Worm (Caenorhabditis elegans) whole organism, L4 larva: ENCODE measurements around the gene lin-29.
A peak's percentile ranks its signal among the peaks of the same experiment; 100 is the strongest.

Experiments used
- F10B5.3 ChIP-seq: sonication (generic microtip); optimal IDR thresholded peaks from 2 replicates; lab custom pipeline; 2016; ENCODE audit warnings: mild to moderate bottlenecking, missing genetic modification characterization, missing compliant biosample characterization
- T26A8.4 ChIP-seq: fragments of 200-800 bp; sonication (Bioruptor generic); IDR thresholded peaks from 2 replicates; pipeline ENCODE4 v1.3.6; 2022; ENCODE audit warnings: missing genetic modification characterization, missing compliant biosample characterization
- Y5F2A.4 ChIP-seq: fragments of 200-800 bp; sonication (Bioruptor generic); optimal IDR thresholded peaks from 2 replicates; lab custom pipeline; 2018; ENCODE audit warnings: mild to moderate bottlenecking, missing genetic modification characterization, missing compliant biosample characterization
- aly-2 ChIP-seq: sonication (generic microtip); optimal IDR thresholded peaks from 2 replicates; lab custom pipeline; 2018; ENCODE audit warnings: missing biosample characterization, missing genetic modification characterization
- ceh-28 ChIP-seq: fragments of 150-350 bp; optimal IDR thresholded peaks from 2 replicates; lab custom pipeline; 2014; ENCODE audit warnings: missing biosample characterization, missing genetic modification reagents, missing genetic modification characterization
- ceh-44 ChIP-seq: fragments of 200-800 bp; sonication (Bioruptor generic); IDR thresholded peaks from 2 replicates; pipeline ENCODE4 v1.3.6; 2022; ENCODE audit warnings: missing genetic modification reagents, missing genetic modification characterization, missing compliant biosample characterization
- ceh-62 ChIP-seq: sonication (generic microtip); optimal IDR thresholded peaks from 2 replicates; lab custom pipeline; 2017; ENCODE audit warnings: missing biosample characterization, missing genetic modification characterization
- ces-1 ChIP-seq: fragments of 150-350 bp; sonication (generic microtip); optimal IDR thresholded peaks from 4 replicates; lab custom pipeline; 2014; ENCODE audit warnings: missing biosample characterization, missing genetic modification reagents, missing genetic modification characterization
- cey-2 ChIP-seq: sonication (generic microtip); optimal IDR thresholded peaks from 3 replicates; lab custom pipeline; 2017; ENCODE audit warnings: missing genetic modification characterization, mild to moderate bottlenecking, missing compliant biosample characterization, antibody characterized with exemption, borderline replicate concordance; ENCODE audit not compliant: insufficient read depth
- daf-16 ChIP-seq, 3 experiments: sonication (generic microtip); optimal IDR thresholded peaks; 2 replicates each; lab custom pipeline; 2016 to 2017; ENCODE audit warnings: missing genetic modification characterization in 3 of 3, missing genetic modification reagents in 3 of 3, mild to moderate bottlenecking in 2 of 3, missing compliant biosample characterization in 2 of 3, missing biosample characterization in 1 of 3, moderate library complexity in 1 of 3
- dpl-1 ChIP-seq: fragments of 150-350 bp; optimal IDR thresholded peaks from 2 replicates; lab custom pipeline; 2014; ENCODE audit warnings: missing biosample characterization, missing genetic modification reagents, missing genetic modification characterization
- duxl-1 ChIP-seq: sonication (generic microtip); optimal IDR thresholded peaks from 2 replicates; lab custom pipeline; 2016; ENCODE audit warnings: mild to moderate bottlenecking, missing genetic modification characterization, moderate library complexity, missing compliant biosample characterization; ENCODE audit not compliant: poor library complexity
- egl-27 ChIP-seq: sonication (generic microtip); optimal IDR thresholded peaks from 3 replicates; lab custom pipeline; 2017; ENCODE audit warnings: missing biosample characterization, missing genetic modification reagents, missing genetic modification characterization
- lim-7 ChIP-seq: fragments of 200-800 bp; sonication (Bioruptor generic); IDR thresholded peaks from 2 replicates; pipeline ENCODE4 v1.3.6; 2022; ENCODE audit warnings: missing genetic modification characterization, missing compliant biosample characterization
- lin-1 ChIP-seq: fragments of 200-800 bp; sonication (Bioruptor generic); IDR thresholded peaks from 2 replicates; pipeline ENCODE4 v1.3.6; 2022; ENCODE audit warnings: missing genetic modification reagents, missing genetic modification characterization, missing compliant biosample characterization
- lin-29 ChIP-seq: fragments of 200-800 bp; sonication (Bioruptor generic); IDR thresholded peaks from 2 replicates; pipeline ENCODE4 v1.3.6; 2022; ENCODE audit warnings: missing genetic modification reagents, missing genetic modification characterization, missing compliant biosample characterization
- lin-38 ChIP-seq: fragments of 200-800 bp; sonication (Bioruptor generic); IDR thresholded peaks from 2 replicates; pipeline ENCODE4 v1.3.6; 2022; ENCODE audit warnings: missing genetic modification reagents, missing genetic modification characterization, missing compliant biosample characterization
- madf-9 ChIP-seq: fragments of 200-800 bp; sonication (Bioruptor generic); conservative IDR thresholded peaks from 2 replicates; pipeline ENCODE4 v1.3.6; 2022; ENCODE audit warnings: missing genetic modification reagents, missing genetic modification characterization, missing compliant biosample characterization
- mes-2 ChIP-seq: sonication (generic microtip); optimal IDR thresholded peaks from 2 replicates; lab custom pipeline; 2016; ENCODE audit warnings: missing genotype, mild to moderate bottlenecking, missing genetic modification characterization, missing compliant biosample characterization; ENCODE audit not compliant: poor library complexity, severe bottlenecking
- nhr-11 ChIP-seq: fragments of 150-350 bp; optimal IDR thresholded peaks from 2 replicates; lab custom pipeline; 2014; ENCODE audit warnings: missing biosample characterization, missing genetic modification characterization
- nhr-111 ChIP-seq: fragments of 200-800 bp; sonication (Bioruptor generic); optimal IDR thresholded peaks from 2 replicates; lab custom pipeline; 2018; ENCODE audit warnings: mild to moderate bottlenecking, missing genetic modification characterization, missing compliant biosample characterization
- nhr-6 ChIP-seq: fragments of 150-350 bp; optimal IDR thresholded peaks from 2 replicates; lab custom pipeline; 2014; ENCODE audit warnings: missing biosample characterization, missing genetic modification characterization
- pha-4 ChIP-seq, 2 experiments: fragments of 150-350 bp in 1 of 2; fragments of 200-800 bp in 1 of 2; sonication (Bioruptor generic) in 1 of 2; IDR thresholded peaks in 1 of 2; optimal IDR thresholded peaks in 1 of 2; 2 replicates each; pipeline versions ENCODE4 v1.3.6 to Lab custom; 2014 to 2022; ENCODE audit warnings: missing genetic modification characterization in 2 of 2, missing genetic modification reagents in 2 of 2, missing biosample characterization in 1 of 2, missing compliant biosample characterization in 1 of 2
- pqm-1 ChIP-seq: sonication (generic microtip); optimal IDR thresholded peaks from 2 replicates; lab custom pipeline; 2017; ENCODE audit warnings: missing biosample characterization, missing genetic modification characterization
- saeg-2 ChIP-seq: fragments of 200-800 bp; sonication (Bioruptor generic); IDR thresholded peaks from 2 replicates; pipeline ENCODE4 v1.3.6; 2022; ENCODE audit warnings: missing genetic modification reagents, missing genetic modification characterization, missing compliant biosample characterization
- sdz-12 ChIP-seq: fragments of 200-800 bp; sonication (Bioruptor generic); optimal IDR thresholded peaks from 2 replicates; lab custom pipeline; 2018; ENCODE audit warnings: mild to moderate bottlenecking, missing genetic modification characterization, missing compliant biosample characterization
- set-16 ChIP-seq: fragments of 200-800 bp; sonication (Bioruptor generic); IDR thresholded peaks from 2 replicates; pipeline ENCODE4 v1.3.6; 2022; ENCODE audit warnings: missing genetic modification reagents, missing genetic modification characterization, missing compliant biosample characterization
- skn-1 ChIP-seq: fragments of 150-350 bp; optimal IDR thresholded peaks from 2 replicates; lab custom pipeline; 2014; ENCODE audit warnings: missing biosample characterization, missing genetic modification characterization
- spr-1 ChIP-seq: sonication (generic microtip); optimal IDR thresholded peaks from 2 replicates; lab custom pipeline; 2016; ENCODE audit warnings: mild to moderate bottlenecking, missing genetic modification characterization, missing compliant biosample characterization
- tra-1 ChIP-seq: fragments of 200-800 bp; sonication (Bioruptor generic); IDR thresholded peaks from 2 replicates; pipeline ENCODE4 v1.3.6; 2022; ENCODE audit warnings: missing genetic modification reagents, missing genetic modification characterization, missing compliant biosample characterization
- unc-62 ChIP-seq, 3 experiments: fragments of 150-350 bp in 1 of 3; sonication (generic microtip); optimal IDR thresholded peaks in 2 of 3; peaks in 1 of 3; 1 replicate in 1 of 3; 2 replicates in 2 of 3; lab custom pipeline; 2014 to 2017; ENCODE audit warnings: missing biosample characterization in 3 of 3, missing genetic modification characterization in 3 of 3, missing genetic modification reagents in 3 of 3, missing genotype in 1 of 3
- vab-7 ChIP-seq: fragments of 200-800 bp; sonication (Bioruptor generic); IDR thresholded peaks from 2 replicates; pipeline ENCODE4 v1.3.6; 2022; ENCODE audit warnings: missing genetic modification reagents, missing genetic modification characterization, missing compliant biosample characterization

Gene lin-29

DNA sequence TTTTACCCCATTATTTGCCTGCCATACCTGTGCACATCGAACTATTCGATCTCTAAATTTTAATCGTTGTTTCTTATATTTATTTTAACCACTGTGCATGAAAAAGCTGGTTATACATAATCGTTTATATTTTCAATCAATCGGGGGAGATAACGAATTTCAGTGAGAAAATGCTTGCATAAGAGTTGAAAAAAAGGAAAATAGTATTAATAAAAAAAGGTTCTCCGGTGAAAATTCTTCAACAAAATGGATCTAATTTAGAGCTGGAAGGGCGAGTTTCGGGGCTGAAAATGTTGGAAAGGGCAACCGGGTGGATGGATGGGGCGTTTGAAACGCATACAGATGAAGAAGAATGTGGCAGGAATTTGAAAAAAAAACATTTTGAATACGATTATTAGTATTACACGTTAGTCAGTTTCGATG lies 17.6 kb downstream of the lin-29 start (continued):
- TF ChIP-seq ceh-62 (no peak), unc-62 (GFP tag; optimal IDR thresholded peaks at IDR 0.05 in 1 of 2; lab: Kevin White, UChicago) (peak in 1 of 2 experiments; percentile 71), unc-62 (tag; optimal IDR thresholded peaks at IDR 0.05; lab: Kevin White, UChicago) (no peak), lin-29 (GFP tag; lab: Robert Waterston, UW) (0 out of 2 replicates have a peak, but pooled peaks have one; percentile 30), skn-1 (tag; lab: Kevin White, UChicago) (no peak), saeg-2 (0 out of 2 replicates have a peak, but pooled peaks have one; percentile 55), spr-1 (tag; lab: Kevin White, UChicago) (peak; percentile 36), lin-1 (GFP tag; lab: Robert Waterston, UW) (peak; percentile 80), T26A8.4 (GFP tag; lab: Robert Waterston, UW) (0 out of 2 replicates have a peak, but pooled peaks have one; percentile 33), nhr-111 (GFP tag; lab: Kevin White, UChicago) (peak; percentile 8), tra-1 (0 out of 2 replicates have a peak, but pooled peaks have one; percentile 23), ces-1 (GFP tag; lab: Kevin White, UChicago) (no peak), pqm-1 (tag; lab: Kevin White, UChicago) (no peak)

DNA sequence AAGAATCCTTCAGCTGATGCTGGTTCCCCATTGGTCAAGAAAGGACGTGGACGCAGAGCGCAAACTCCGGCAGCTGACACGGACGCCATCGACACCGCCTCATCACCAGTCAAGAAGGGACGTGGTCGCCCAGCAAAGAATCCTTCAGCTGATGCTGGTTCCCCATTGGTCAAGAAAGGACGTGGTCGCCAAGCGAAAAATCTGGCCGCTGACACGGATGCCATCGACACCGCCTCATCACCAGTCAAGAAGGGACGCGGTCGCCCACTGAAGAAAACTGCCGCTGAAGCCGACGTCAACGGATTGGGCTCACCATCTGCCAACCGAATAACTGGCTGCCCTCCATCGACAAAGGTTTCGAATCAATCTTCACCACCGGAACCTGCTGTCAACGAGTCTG lies 18.2 kb downstream of the lin-29 start:
- TF ChIP-seq madf-9, result 0 out of 2 replicates have a peak, but pooled peaks have one; percentile 5
- TF ChIP-seq egl-27 (tag; lab: Kevin White, UChicago), result no peak
- peak; percentile 83 for TF ChIP-seq set-16 (GFP tag; lab: Robert Waterston, UW)
- no peak for TF ChIP-seq aly-2 (tag; lab: Kevin White, UChicago)
- no peak for TF ChIP-seq cey-2 (tag; lab: Kevin White, UChicago)
- TF ChIP-seq nhr-11 (tag; lab: Kevin White, UChicago), result no peak
- TF ChIP-seq daf-16 (GFP tag; optimal IDR thresholded peaks at IDR 0.05; lab: Kevin White, UChicago), result no peak
- TF ChIP-seq daf-16 (tag; optimal IDR thresholded peaks at IDR 0.05; lab: Kevin White, UChicago), result no peak
- peak; percentile 52 for TF ChIP-seq Y5F2A.4 (GFP tag; lab: Kevin White, UChicago)
- no peak for TF ChIP-seq vab-7 (GFP tag; lab: Robert Waterston, UW)
- no peak for TF ChIP-seq mes-2 (tag; lab: Kevin White, UChicago)
- TF ChIP-seq ceh-28, result no peak
- TF ChIP-seq dpl-1 (GFP tag; lab: Kevin White, UChicago), result no peak
- TF ChIP-seq sdz-12 (GFP tag; lab: Kevin White, UChicago), result no peak
- TF ChIP-seq lin-38 (GFP tag; lab: Robert Waterston, UW), result 0 out of 2 replicates have a peak, but pooled peaks have one; percentile 2

DNA sequence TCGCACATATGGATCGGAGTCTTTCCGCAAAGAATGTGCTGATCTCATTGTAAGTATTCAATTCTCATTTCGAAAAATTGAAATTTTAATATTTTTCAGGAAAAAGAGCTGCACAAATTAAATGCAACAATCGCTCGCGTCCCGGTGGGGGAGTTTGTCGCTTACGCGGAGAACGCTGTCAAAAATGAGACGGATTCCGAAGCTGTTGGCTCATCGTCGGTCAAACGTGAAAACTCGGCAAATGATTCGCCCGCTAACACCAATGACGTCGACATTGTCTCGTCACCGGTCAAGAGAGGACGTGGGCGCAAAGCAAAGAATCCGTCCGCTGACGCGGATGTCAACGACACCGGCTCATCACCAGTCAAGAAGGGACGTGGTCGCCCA lies 18.6 kb downstream of the lin-29 start:
- TF ChIP-seq pha-4 (GFP tag; IDR thresholded peaks at IDR 0.05; lab: Robert Waterston, UW) (no peak), pha-4 (tag; optimal IDR thresholded peaks at IDR 0.05; lab: Kevin White, UChicago) (no peak), duxl-1 (tag; lab: Kevin White, UChicago) (no peak), lin-38 (GFP tag; lab: Robert Waterston, UW) (0 out of 2 replicates have a peak, but pooled peaks have one; percentile 3), lim-7 (GFP tag; lab: Robert Waterston, UW) (peak; percentile 72), F10B5.3 (tag; lab: Kevin White, UChicago) (no peak), ceh-44 (GFP tag; lab: Robert Waterston, UW) (no peak), nhr-6 (no peak)
